Fruit fly (Drosophila melanogaster) whole organism, prepupa: ENCODE data around the gene CG31230.

Experiments
- Blimp-1 ChIP-seq: fragments of 200-800 bp; sonication (Bioruptor generic); optimal IDR thresholded peaks from 3 replicates; lab custom pipeline; 2017; ENCODE audit warnings: missing biosample characterization, missing genetic modification characterization, mild to moderate bottlenecking, moderate library complexity, missing genetic modification reagents
- CG10631 ChIP-seq: fragments of 200-800 bp; sonication (Bioruptor generic); optimal IDR thresholded peaks from 2 replicates; lab custom pipeline; 2016; ENCODE audit warnings: missing biosample characterization, missing genetic modification characterization
- CG10669 ChIP-seq: fragments of 200-800 bp; sonication (Bioruptor generic); optimal IDR thresholded peaks from 3 replicates; lab custom pipeline; 2018; ENCODE audit warnings: missing biosample characterization, mild to moderate bottlenecking, missing genetic modification characterization, moderate library complexity
- CG1621 ChIP-seq: fragments of 200-800 bp; sonication (Bioruptor generic); optimal IDR thresholded peaks from 3 replicates; lab custom pipeline; 2018; ENCODE audit warnings: missing biosample characterization, mild to moderate bottlenecking, missing genetic modification characterization
- CG3032 ChIP-seq: fragments of 200-800 bp; optimal IDR thresholded peaks from 2 replicates; lab custom pipeline; 2019; ENCODE audit warnings: missing biosample characterization, mild to moderate bottlenecking, missing genetic modification characterization, moderate library complexity
- CG31627 ChIP-seq: fragments of 200-800 bp; sonication (Bioruptor generic); optimal IDR thresholded peaks from 3 replicates; lab custom pipeline; 2016; ENCODE audit warnings: missing biosample characterization, missing genetic modification characterization
- CG32006 ChIP-seq: fragments of 200-800 bp; sonication (Bioruptor generic); optimal IDR thresholded peaks from 3 replicates; lab custom pipeline; 2017; ENCODE audit warnings: missing biosample characterization, mild to moderate bottlenecking, missing genetic modification characterization
- CG34406 ChIP-seq: fragments of 200-800 bp; sonication (Bioruptor generic); optimal IDR thresholded peaks from 3 replicates; lab custom pipeline; 2016; ENCODE audit warnings: missing biosample characterization, missing genetic modification characterization
- CG4318 ChIP-seq: fragments of 200-800 bp; sonication (Bioruptor generic); optimal IDR thresholded peaks from 3 replicates; lab custom pipeline; 2017; ENCODE audit warnings: missing biosample characterization, mild to moderate bottlenecking, missing genetic modification characterization
- CG6792 ChIP-seq: fragments of 200-800 bp; sonication (Bioruptor generic); optimal IDR thresholded peaks from 3 replicates; lab custom pipeline; 2016; ENCODE audit warnings: missing biosample characterization, missing genetic modification characterization
- CG6854 ChIP-seq: fragments of 200-800 bp; sonication (Bioruptor generic); optimal IDR thresholded peaks from 2 replicates; lab custom pipeline; 2017; ENCODE audit warnings: missing biosample characterization, mild to moderate bottlenecking, missing genetic modification characterization
- CG7368 ChIP-seq: fragments of 200-800 bp; sonication (Bioruptor generic); optimal IDR thresholded peaks from 3 replicates; lab custom pipeline; 2016; ENCODE audit warnings: missing biosample characterization, missing genetic modification characterization
- CG8119 ChIP-seq: fragments of 200-800 bp; sonication (Bioruptor generic); IDR thresholded peaks from 3 replicates; pipeline ENCODE4 v1.3.6; 2022; ENCODE audit warnings: missing biosample characterization, missing genetic modification characterization
- CG8319 ChIP-seq: fragments of 200-800 bp; sonication (Bioruptor generic); optimal IDR thresholded peaks from 3 replicates; lab custom pipeline; 2016; ENCODE audit warnings: missing biosample characterization, missing genetic modification characterization
- CG8632 ChIP-seq: fragments of 200-800 bp; sonication (Bioruptor generic); optimal IDR thresholded peaks from 3 replicates; lab custom pipeline; 2016; ENCODE audit warnings: missing biosample characterization, missing genetic modification characterization
- CG9139 ChIP-seq: fragments of 200-800 bp; sonication (Bioruptor generic); optimal IDR thresholded peaks from 3 replicates; lab custom pipeline; 2017; ENCODE audit warnings: missing biosample characterization, mild to moderate bottlenecking, missing genetic modification characterization
- Eip75B ChIP-seq: fragments of 200-800 bp; sonication (Bioruptor generic); optimal IDR thresholded peaks from 3 replicates; lab custom pipeline; 2016; ENCODE audit warnings: missing biosample characterization, missing genetic modification characterization
- Eip93F ChIP-seq: fragments of 200-800 bp; sonication (Bioruptor generic); optimal IDR thresholded peaks from 2 replicates; lab custom pipeline; 2016; ENCODE audit warnings: missing biosample characterization, mild to moderate bottlenecking, missing genetic modification characterization
- Ets21C ChIP-seq: fragments of 200-800 bp; sonication (Bioruptor generic); optimal IDR thresholded peaks from 3 replicates; lab custom pipeline; 2016; ENCODE audit warnings: missing biosample characterization, missing genetic modification characterization
- Ets96B ChIP-seq: fragments of 200-800 bp; optimal IDR thresholded peaks from 2 replicates; lab custom pipeline; 2019; ENCODE audit warnings: missing biosample characterization, mild to moderate bottlenecking, missing genetic modification characterization, moderate library complexity
- Hr4 ChIP-seq: fragments of 200-800 bp; sonication (Bioruptor generic); optimal IDR thresholded peaks from 3 replicates; lab custom pipeline; 2016; ENCODE audit warnings: missing biosample characterization, missing genetic modification characterization
- Met ChIP-seq: fragments of 200-800 bp; sonication (Bioruptor generic); optimal IDR thresholded peaks from 3 replicates; lab custom pipeline; 2016; ENCODE audit warnings: missing biosample characterization, missing genetic modification characterization
- OdsH ChIP-seq: fragments of 200-800 bp; sonication (Bioruptor generic); optimal IDR thresholded peaks from 3 replicates; lab custom pipeline; 2016; ENCODE audit warnings: missing biosample characterization, missing genetic modification characterization
- Sox102F ChIP-seq: fragments of 200-800 bp; sonication (Bioruptor generic); optimal IDR thresholded peaks from 2 replicates; lab custom pipeline; 2016; ENCODE audit warnings: missing biosample characterization, mild to moderate bottlenecking, missing genetic modification characterization
- Sox15 ChIP-seq: fragments of 200-800 bp; sonication (Bioruptor generic); optimal IDR thresholded peaks from 3 replicates; lab custom pipeline; 2016; ENCODE audit warnings: missing biosample characterization, missing genetic modification characterization
- acj6 ChIP-seq: fragments of 200-800 bp; sonication (Bioruptor generic); optimal IDR thresholded peaks from 3 replicates; lab custom pipeline; 2016; ENCODE audit warnings: missing biosample characterization, missing genetic modification characterization
- cyc ChIP-seq: fragments of 200-800 bp; sonication (Bioruptor generic); optimal IDR thresholded peaks from 3 replicates; lab custom pipeline; 2016; ENCODE audit warnings: missing biosample characterization, missing genetic modification characterization
- dsx ChIP-seq: fragments of 200-800 bp; optimal IDR thresholded peaks from 3 replicates; lab custom pipeline; 2019; ENCODE audit warnings: missing biosample characterization, mild to moderate bottlenecking, missing genetic modification characterization, moderate library complexity; ENCODE audit not compliant: poor library complexity, severe bottlenecking
- esn ChIP-seq: fragments of 200-800 bp; sonication (Bioruptor generic); optimal IDR thresholded peaks from 2 replicates; lab custom pipeline; 2016; ENCODE audit warnings: missing biosample characterization, mild to moderate bottlenecking, missing genetic modification characterization, moderate library complexity
- fd59A ChIP-seq: fragments of 200-800 bp; sonication (Bioruptor generic); optimal IDR thresholded peaks from 2 replicates; lab custom pipeline; 2017; ENCODE audit warnings: missing biosample characterization, mild to moderate bottlenecking, missing genetic modification characterization, missing genetic modification reagents
- fkh ChIP-seq: fragments of 200-800 bp; sonication (Bioruptor generic); optimal IDR thresholded peaks from 3 replicates; lab custom pipeline; 2017; ENCODE audit warnings: missing biosample characterization, mild to moderate bottlenecking, missing genetic modification characterization, moderate library complexity
- lz ChIP-seq: fragments of 200-800 bp; sonication (Bioruptor generic); optimal IDR thresholded peaks from 3 replicates; lab custom pipeline; 2016; ENCODE audit warnings: missing biosample characterization, missing genetic modification characterization
- pdm3 ChIP-seq: fragments of 200-800 bp; sonication (Bioruptor generic); optimal IDR thresholded peaks from 3 replicates; lab custom pipeline; 2016; ENCODE audit warnings: missing biosample characterization, missing genetic modification characterization
- svp ChIP-seq: fragments of 200-800 bp; sonication (Bioruptor generic); peaks from one replicate; lab custom pipeline; 2016; ENCODE audit warnings: missing biosample characterization, missing genetic modification characterization
- vri ChIP-seq: fragments of 200-800 bp; sonication (Bioruptor generic); optimal IDR thresholded peaks from 3 replicates; lab custom pipeline; 2016; ENCODE audit warnings: missing biosample characterization, mild to moderate bottlenecking, missing genetic modification characterization

The CG31230 gene

DNA sequence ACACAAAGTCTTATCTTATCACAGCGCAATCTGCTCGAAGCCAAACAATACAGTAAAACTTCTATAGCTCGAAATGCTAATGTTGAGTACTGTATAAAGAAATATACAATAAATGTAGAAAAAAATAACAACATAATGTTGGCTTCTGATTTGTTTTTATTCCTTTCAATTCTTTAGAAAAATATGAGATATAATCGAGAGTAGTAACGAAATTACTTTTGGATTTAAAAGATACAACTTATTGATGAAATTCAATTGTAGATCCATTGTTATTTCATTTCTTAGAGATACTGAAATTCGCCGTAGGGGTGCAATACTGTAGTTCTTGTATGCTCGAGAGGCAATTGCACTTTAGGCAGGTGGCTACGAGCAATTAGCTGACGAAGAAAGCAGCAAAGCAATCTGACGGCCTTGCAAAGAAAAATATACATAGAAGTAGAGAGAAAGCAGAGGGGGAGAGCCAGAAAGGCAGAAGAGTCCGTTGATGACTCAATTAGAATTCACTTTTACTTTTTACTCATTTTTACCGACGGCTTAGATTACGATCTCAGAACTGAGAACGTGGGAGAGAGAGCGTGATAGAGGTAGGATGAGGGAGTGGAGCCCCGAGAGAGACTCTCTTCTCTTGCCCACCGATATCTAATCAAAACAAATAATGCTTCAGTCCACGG, 903 bp upstream of the CG31230 start (continued):
- no peak for TF ChIP-seq CG1621 (tag; lab: Kevin White, UChicago)
- peak; percentile 32 for TF ChIP-seq CG3032 (tag; lab: Kevin White, UChicago)
- TF ChIP-seq CG8632 (GFP tag; lab: Kevin White, UChicago): no peak
- TF ChIP-seq Eip93F: no peak
- peak; percentile 90 for TF ChIP-seq svp (GFP tag; lab: Kevin White, UChicago)
- TF ChIP-seq CG8319 (GFP tag; lab: Kevin White, UChicago): peak; percentile 45
- TF ChIP-seq Ets96B (tag; lab: Kevin White, UChicago): no peak
- TF ChIP-seq Sox102F (GFP tag; lab: Kevin White, UChicago): no peak
- peak; percentile 46 for TF ChIP-seq OdsH (GFP tag; lab: Kevin White, UChicago)
- peak; percentile 38 for TF ChIP-seq Ets21C (GFP tag; lab: Kevin White, UChicago)
- TF ChIP-seq acj6 (GFP tag; lab: Kevin White, UChicago): peak; percentile 30
- TF ChIP-seq pdm3 (GFP tag; lab: Kevin White, UChicago): no peak
- TF ChIP-seq dsx (GFP tag; lab: Kevin White, UChicago): peak; percentile 49
- peak; percentile 70 for TF ChIP-seq vri (GFP tag; lab: Kevin White, UChicago)
- peak; percentile 25 for TF ChIP-seq fkh (GFP tag; lab: Kevin White, UChicago)
- no peak for TF ChIP-seq Hr4 (GFP tag; lab: Kevin White, UChicago)
- TF ChIP-seq CG34406 (GFP tag; lab: Kevin White, UChicago): no peak
- peak; percentile 58 for TF ChIP-seq CG10631
- peak; percentile 75 for TF ChIP-seq lz
- peak; percentile 44 for TF ChIP-seq cyc (GFP tag; lab: Kevin White, UChicago)
- peak; percentile 26 for TF ChIP-seq Blimp-1 (GFP tag; lab: Kevin White, UChicago)
- no peak for TF ChIP-seq Met (GFP tag; lab: Kevin White, UChicago)
- TF ChIP-seq CG6854: no peak
- TF ChIP-seq CG6792: peak; percentile 54
- TF ChIP-seq CG32006: no peak
- no peak for TF ChIP-seq CG4318 (GFP tag; lab: Kevin White, UChicago)
- peak; percentile 1 for TF ChIP-seq fd59A (GFP tag; lab: Kevin White, UChicago)

- TF ChIP-seq svp (GFP tag; lab: Kevin White, UChicago): peak; percentile 81
- TF ChIP-seq Eip93F: no peak
- TF ChIP-seq Sox15: no peak
- TF ChIP-seq CG31627 (GFP tag; lab: Kevin White, UChicago): peak; percentile 8
- no peak for TF ChIP-seq CG8119 (GFP tag; lab: Robert Waterston, UW)
Measured at dm6 chr3R:18677500-18677940, 6.0 kb downstream of the CG31230 start, which contains the start of the genes dind and CG7706. dind (minus strand) TSS chr3R:18677539. CG7706 (plus strand) TSS chr3R:18677818.

DNA sequence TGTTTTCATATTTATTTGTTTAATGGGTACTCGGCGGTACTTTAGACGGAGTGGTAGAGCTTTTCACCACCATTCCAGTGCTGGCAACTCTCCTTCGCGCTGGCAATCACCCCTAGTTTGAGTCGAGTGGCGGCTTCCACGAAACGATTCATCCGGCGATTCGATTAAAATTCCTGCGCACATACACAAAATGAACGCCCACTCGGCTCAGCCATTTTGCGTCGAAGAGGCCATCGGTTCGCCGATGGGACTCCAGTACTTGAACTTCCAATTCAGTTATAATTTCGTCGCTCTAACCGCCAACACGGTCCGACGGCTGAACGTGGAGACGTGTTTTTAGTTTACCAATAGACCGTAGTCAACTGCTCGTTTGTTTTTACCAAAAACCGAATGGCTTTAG, 8.9 kb downstream of the CG31230 start, which contains the start of the genes CG46318 and ChT:
Gene CG46318 (plus strand): TSS at position 273 of the 400 bp plus-strand sequence.
Gene ChT (plus strand): TSS at position 273 of the 400 bp plus-strand sequence.
- TF ChIP-seq CG7368 (GFP tag; lab: Kevin White, UChicago) (no peak), fkh (GFP tag; lab: Kevin White, UChicago) (no peak)

DNA sequence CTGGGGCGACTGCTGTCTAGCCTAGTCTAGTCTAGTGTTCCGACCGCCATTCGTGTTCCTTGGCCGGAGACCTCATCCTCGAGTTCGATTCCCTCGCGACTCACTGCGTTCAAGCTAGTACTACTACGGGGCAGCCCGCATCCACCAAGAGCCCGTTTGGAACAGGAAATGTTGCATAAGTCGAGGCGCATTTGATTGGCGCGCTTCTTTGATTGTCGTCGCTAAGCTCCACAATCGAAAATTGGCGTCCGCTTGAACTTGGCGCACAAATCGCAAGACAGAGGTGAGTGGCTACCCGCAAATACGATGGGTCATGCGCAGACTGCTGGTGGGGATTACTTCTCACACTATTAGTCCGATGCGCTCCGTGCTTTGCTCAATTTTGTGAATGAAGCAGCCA, 9.6 kb downstream of the CG31230 start:
- TF ChIP-seq CG6854: no peak
- TF ChIP-seq Ets21C (GFP tag; lab: Kevin White, UChicago): no peak
- TF ChIP-seq esn: no peak
- no peak for TF ChIP-seq Hr4 (GFP tag; lab: Kevin White, UChicago)
- no peak for TF ChIP-seq CG10669 (GFP tag; lab: Kevin White, UChicago)
- no peak for TF ChIP-seq acj6 (GFP tag; lab: Kevin White, UChicago)
- TF ChIP-seq CG34406 (GFP tag; lab: Kevin White, UChicago): no peak
- TF ChIP-seq CG3032 (tag; lab: Kevin White, UChicago): no peak
- no peak for TF ChIP-seq Sox102F (GFP tag; lab: Kevin White, UChicago)
- TF ChIP-seq CG9139 (GFP tag; lab: Kevin White, UChicago): no peak
- no peak for TF ChIP-seq Eip75B (GFP tag; lab: Kevin White, UChicago)
